Worm (Caenorhabditis elegans) whole organism, L2 larva: ENCODE measurements around the gene fil-2.

ENCODE experiments used
- elt-1 ChIP-seq: fragments of 150-350 bp; optimal IDR thresholded peaks from 2 replicates; lab custom pipeline; 2014; ENCODE audit warnings: missing biosample characterization, missing genetic modification characterization
- nhr-11 ChIP-seq: fragments of 150-350 bp; optimal IDR thresholded peaks from 2 replicates; lab custom pipeline; 2014; ENCODE audit warnings: missing biosample characterization, missing genetic modification characterization
- skn-1 ChIP-seq: sonication (generic microtip); optimal IDR thresholded peaks from 2 replicates; lab custom pipeline; 2017; ENCODE audit warnings: missing biosample characterization, missing genetic modification characterization
- unc-62 ChIP-seq: fragments of 150-350 bp; optimal IDR thresholded peaks from 2 replicates; lab custom pipeline; 2014; ENCODE audit warnings: missing biosample characterization, missing genetic modification reagents, missing genetic modification characterization
- zag-1 ChIP-seq: fragments of 150-350 bp; optimal IDR thresholded peaks from 2 replicates; lab custom pipeline; 2014; ENCODE audit warnings: missing biosample characterization, missing genetic modification characterization

DNA sequence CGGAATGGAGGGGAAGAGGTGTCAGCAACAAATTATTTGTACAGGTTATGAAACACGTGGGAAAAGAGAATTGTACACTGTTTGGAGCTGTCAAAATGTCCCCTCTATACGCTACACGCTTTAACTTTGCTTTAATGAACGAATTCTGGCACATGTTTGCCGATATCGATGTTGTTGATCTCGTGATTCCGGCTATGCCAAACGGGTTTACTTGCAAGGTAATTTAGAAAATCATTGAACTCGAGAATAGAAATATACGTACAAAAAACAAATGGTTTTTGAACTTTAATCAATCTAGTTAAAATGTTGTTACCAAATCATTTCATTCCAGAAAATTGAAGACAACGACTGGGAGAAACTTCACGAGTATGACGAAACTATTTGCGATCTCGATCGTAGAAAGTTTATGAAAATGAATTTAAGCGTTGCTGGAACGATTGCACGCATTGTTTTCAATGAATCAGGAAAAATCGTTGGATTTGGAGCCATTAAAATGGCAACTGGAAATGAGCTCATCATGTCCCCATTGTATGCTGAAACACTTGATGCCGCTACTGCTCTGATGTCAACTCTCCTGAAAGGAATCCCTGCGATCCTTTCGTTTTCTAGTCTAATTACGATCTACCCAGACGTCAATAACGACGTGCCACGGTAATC is 1.5 kb upstream of the fil-2 start:
- no peak for TF ChIP-seq skn-1 (tag; lab: Kevin White, UChicago)
- no peak for TF ChIP-seq zag-1
- TF ChIP-seq unc-62: no peak
- no peak for TF ChIP-seq elt-1 (tag; lab: Kevin White, UChicago)
- no peak for TF ChIP-seq nhr-11 (tag; lab: Kevin White, UChicago)
